Fruit fly (Drosophila melanogaster) whole organism, embryonic: Measurements from ENCODE around the gene snz.

ENCODE experiments used
- BEAF-32 ChIP-seq: fragments of 200-800 bp; sonication (Bioruptor generic); optimal IDR thresholded peaks from 3 replicates; lab custom pipeline; 2017; ENCODE audit warnings: missing biosample characterization, missing genetic modification characterization, mild to moderate bottlenecking, moderate library complexity, missing genetic modification reagents
- BtbVII ChIP-seq: fragments of 200-800 bp; sonication (Bioruptor generic); optimal IDR thresholded peaks from 3 replicates; lab custom pipeline; 2017; ENCODE audit warnings: missing biosample characterization, mild to moderate bottlenecking, missing genetic modification characterization
- CG12942 ChIP-seq: fragments of 200-800 bp; sonication (Bioruptor generic); optimal IDR thresholded peaks from 3 replicates; lab custom pipeline; 2016; ENCODE audit warnings: missing biosample characterization, missing genetic modification characterization
- CG14965 ChIP-seq: fragments of 200-800 bp; sonication (Bioruptor generic); optimal IDR thresholded peaks from 2 replicates; lab custom pipeline; 2016; ENCODE audit warnings: missing biosample characterization, missing genetic modification characterization, borderline replicate concordance
- CG16779 ChIP-seq: fragments of 200-800 bp; sonication (Bioruptor generic); IDR thresholded peaks from 2 replicates; pipeline ENCODE4 v1.3.6; 2022; ENCODE audit warnings: missing biosample characterization, missing genetic modification characterization
- CG17802 ChIP-seq: fragments of 200-800 bp; sonication (Bioruptor generic); optimal IDR thresholded peaks from 2 replicates; lab custom pipeline; 2018; ENCODE audit warnings: missing biosample characterization, mild to moderate bottlenecking, missing genetic modification characterization, moderate library complexity
- CG2202 ChIP-seq: fragments of 200-800 bp; sonication (Bioruptor generic); optimal IDR thresholded peaks from 2 replicates; lab custom pipeline; 2018; ENCODE audit warnings: missing biosample characterization, mild to moderate bottlenecking, missing genetic modification characterization
- CG30403 ChIP-seq: fragments of 200-800 bp; sonication (Bioruptor generic); optimal IDR thresholded peaks from 3 replicates; lab custom pipeline; 2016; ENCODE audit warnings: missing biosample characterization, missing genetic modification characterization
- CG33213 ChIP-seq: fragments of 200-800 bp; sonication (Bioruptor generic); optimal IDR thresholded peaks from 3 replicates; lab custom pipeline; 2016; ENCODE audit warnings: missing biosample characterization, missing genetic modification characterization
- CG4328 ChIP-seq: fragments of 200-800 bp; sonication (Bioruptor generic); optimal IDR thresholded peaks from 3 replicates; lab custom pipeline; 2017; ENCODE audit warnings: missing biosample characterization, missing genetic modification reagents, missing genetic modification characterization
- CG43689 ChIP-seq: fragments of 200-800 bp; sonication (Bioruptor generic); IDR thresholded peaks from 2 replicates; pipeline ENCODE4 v1.3.6; 2022; ENCODE audit warnings: missing biosample characterization, missing genetic modification characterization
- CG4707 ChIP-seq: fragments of 200-800 bp; sonication (Bioruptor generic); optimal IDR thresholded peaks from 2 replicates; lab custom pipeline; 2018; ENCODE audit warnings: missing biosample characterization, mild to moderate bottlenecking, missing genetic modification characterization, moderate library complexity
- CG4730 ChIP-seq: fragments of 200-800 bp; sonication (Bioruptor generic); IDR thresholded peaks from 2 replicates; pipeline ENCODE4 v1.3.6; 2022; ENCODE audit warnings: missing biosample characterization, missing genetic modification characterization
- CG7372 ChIP-seq: fragments of 200-800 bp; sonication (Bioruptor generic); IDR thresholded peaks from 2 replicates; pipeline ENCODE4 v1.3.6; 2022; ENCODE audit warnings: missing biosample characterization, missing genetic modification characterization
- CG7556 ChIP-seq: fragments of 200-800 bp; sonication (Bioruptor generic); optimal IDR thresholded peaks from 2 replicates; lab custom pipeline; 2017; ENCODE audit warnings: missing biosample characterization, mild to moderate bottlenecking, missing genetic modification characterization
- CG7928 ChIP-seq: fragments of 200-800 bp; sonication (Bioruptor generic); optimal IDR thresholded peaks from 2 replicates; lab custom pipeline; 2017; ENCODE audit warnings: missing biosample characterization, mild to moderate bottlenecking, missing genetic modification characterization
- CG8089 ChIP-seq: fragments of 200-800 bp; sonication (Bioruptor generic); optimal IDR thresholded peaks from 3 replicates; lab custom pipeline; 2016; ENCODE audit warnings: missing biosample characterization, missing genetic modification characterization
- CG9215 ChIP-seq: fragments of 200-800 bp; sonication (Bioruptor generic); IDR thresholded peaks from 2 replicates; pipeline ENCODE4 v1.3.6; 2022; ENCODE audit warnings: missing biosample characterization, missing genetic modification characterization
- Chrac-16 ChIP-seq: fragments of 200-800 bp; sonication (Bioruptor generic); optimal IDR thresholded peaks from 3 replicates; lab custom pipeline; 2016; ENCODE audit warnings: missing biosample characterization, missing genetic modification characterization
- E2f1 ChIP-seq: fragments of 200-800 bp; sonication (Bioruptor generic); IDR thresholded peaks from 2 replicates; pipeline ENCODE4 v1.3.6; 2022; ENCODE audit warnings: missing biosample characterization, missing genetic modification characterization
- Eip74EF ChIP-seq, 2 experiments: fragments of 200-800 bp in 1 of 2; fragments of >200 bp in 1 of 2; sonication (Bioruptor generic) in 1 of 2; optimal IDR thresholded peaks; 2 replicates each; lab custom pipeline; 2017 to 2019; ENCODE audit warnings: missing biosample characterization in 2 of 2, missing genetic modification characterization in 2 of 2, mild to moderate bottlenecking in 1 of 2, moderate library complexity in 1 of 2
- Elba2 ChIP-seq: fragments of 200-800 bp; sonication (Bioruptor generic); optimal IDR thresholded peaks from 3 replicates; lab custom pipeline; 2016; ENCODE audit warnings: missing biosample characterization, missing genetic modification characterization
- Gsc ChIP-seq: fragments of 200-800 bp; sonication (Bioruptor generic); IDR thresholded peaks from 2 replicates; pipeline ENCODE4 v1.3.6; 2022; ENCODE audit warnings: missing biosample characterization, missing genetic modification characterization
- HLH54F ChIP-seq: fragments of 200-800 bp; sonication (Bioruptor generic); optimal IDR thresholded peaks from 3 replicates; lab custom pipeline; 2016; ENCODE audit warnings: missing biosample characterization, missing genetic modification characterization
- Hsf ChIP-seq: fragments of 200-800 bp; sonication (Bioruptor generic); optimal IDR thresholded peaks from 3 replicates; lab custom pipeline; 2016; ENCODE audit warnings: missing biosample characterization, missing genetic modification characterization
- NC2α ChIP-seq: fragments of 200-800 bp; sonication (Bioruptor generic); optimal IDR thresholded peaks from 2 replicates; lab custom pipeline; 2016; ENCODE audit warnings: missing biosample characterization, missing genetic modification characterization
- NfI ChIP-seq: fragments of 200-800 bp; sonication (Bioruptor generic); optimal IDR thresholded peaks from 3 replicates; lab custom pipeline; 2018; ENCODE audit warnings: missing biosample characterization, mild to moderate bottlenecking, missing genetic modification characterization, moderate library complexity
- PHDP ChIP-seq: fragments of 200-800 bp; sonication (Bioruptor generic); optimal IDR thresholded peaks from 3 replicates; lab custom pipeline; 2018; ENCODE audit warnings: missing biosample characterization, mild to moderate bottlenecking, missing genetic modification characterization, moderate library complexity
- Sox100B ChIP-seq: fragments of 200-800 bp; sonication (Bioruptor generic); optimal IDR thresholded peaks from 3 replicates; lab custom pipeline; 2018; ENCODE audit warnings: missing biosample characterization, mild to moderate bottlenecking, missing genetic modification characterization
- TFAM ChIP-seq: fragments of 200-800 bp; sonication (Bioruptor generic); optimal IDR thresholded peaks from 2 replicates; lab custom pipeline; 2017; ENCODE audit warnings: missing biosample characterization, missing genetic modification characterization, inconsistent platforms
- amos ChIP-seq: fragments of 200-800 bp; sonication (Bioruptor generic); IDR thresholded peaks from 2 replicates; pipeline ENCODE4 v1.3.6; 2022; ENCODE audit warnings: missing biosample characterization, missing genetic modification characterization; ENCODE audit not compliant: partially characterized antibody
- ash1 ChIP-seq: fragments of 200-800 bp; sonication (Bioruptor generic); optimal IDR thresholded peaks from 2 replicates; lab custom pipeline; 2018; ENCODE audit warnings: missing biosample characterization, mild to moderate bottlenecking, missing genetic modification characterization
- ato ChIP-seq: fragments of 200-800 bp; sonication (Bioruptor generic); IDR thresholded peaks from 2 replicates; pipeline ENCODE4 v1.3.6; 2022; ENCODE audit warnings: missing biosample characterization, missing genetic modification characterization; ENCODE audit not compliant: partially characterized antibody
- az2 ChIP-seq: fragments of 200-800 bp; sonication (Bioruptor generic); optimal IDR thresholded peaks from 3 replicates; lab custom pipeline; 2016; ENCODE audit warnings: missing biosample characterization, missing genetic modification characterization
- chm ChIP-seq: fragments of 200-800 bp; sonication (Bioruptor generic); IDR thresholded peaks from 2 replicates; pipeline ENCODE4 v1.3.6; 2022; ENCODE audit warnings: missing biosample characterization, missing genetic modification characterization
- ci ChIP-seq: fragments of 200-800 bp; sonication (Bioruptor generic); IDR thresholded peaks from 3 replicates; pipeline ENCODE4 v1.3.6; 2022; ENCODE audit warnings: missing biosample characterization, missing genetic modification characterization
- crol ChIP-seq: fragments of 200-800 bp; sonication (Bioruptor generic); IDR thresholded peaks from 2 replicates; pipeline ENCODE4 v1.3.6; 2022; ENCODE audit warnings: missing biosample characterization, missing genetic modification characterization
- da ChIP-seq: fragments of 200-800 bp; sonication (Bioruptor generic); optimal IDR thresholded peaks from 2 replicates; lab custom pipeline; 2016; ENCODE audit warnings: missing biosample characterization, missing genetic modification characterization
- fru ChIP-seq: fragments of >200 bp; optimal IDR thresholded peaks from 2 replicates; lab custom pipeline; 2017
- nau ChIP-seq: fragments of 200-800 bp; sonication (Bioruptor generic); optimal IDR thresholded peaks from 3 replicates; lab custom pipeline; 2017; ENCODE audit warnings: missing biosample characterization, mild to moderate bottlenecking, missing genetic modification characterization, missing genetic modification reagents
- nerfin-1 ChIP-seq: fragments of 200-800 bp; sonication (Bioruptor generic); optimal IDR thresholded peaks from 3 replicates; lab custom pipeline; 2019; ENCODE audit warnings: missing biosample characterization, mild to moderate bottlenecking, missing genetic modification characterization, moderate library complexity
- nmo ChIP-seq: fragments of 200-800 bp; sonication (Bioruptor generic); optimal IDR thresholded peaks from 2 replicates; lab custom pipeline; 2018; ENCODE audit warnings: missing biosample characterization, mild to moderate bottlenecking, missing genetic modification characterization, moderate library complexity
- pb ChIP-seq: fragments of 200-800 bp; sonication (Bioruptor generic); optimal IDR thresholded peaks from 3 replicates; lab custom pipeline; 2016; ENCODE audit warnings: missing biosample characterization, missing genetic modification characterization
- pho ChIP-seq: fragments of 200-800 bp; sonication (Bioruptor generic); optimal IDR thresholded peaks from 2 replicates; lab custom pipeline; 2016; ENCODE audit warnings: missing biosample characterization, missing genetic modification characterization
- phol ChIP-seq: fragments of 200-800 bp; sonication (Bioruptor generic); optimal IDR thresholded peaks from 3 replicates; lab custom pipeline; 2018; ENCODE audit warnings: missing biosample characterization, mild to moderate bottlenecking, missing genetic modification characterization, moderate library complexity
- sna ChIP-seq: fragments of 200-800 bp; sonication (Bioruptor generic); IDR thresholded peaks from 2 replicates; pipeline ENCODE4 v1.3.6; 2022; ENCODE audit warnings: missing biosample characterization, missing genetic modification characterization; ENCODE audit not compliant: partially characterized antibody
- so ChIP-seq: fragments of 200-800 bp; sonication (Bioruptor generic); IDR thresholded peaks from 3 replicates; pipeline ENCODE4 v1.3.6; 2022; ENCODE audit warnings: missing biosample characterization, missing genetic modification characterization
- sob ChIP-seq: fragments of 200-800 bp; sonication (Bioruptor generic); IDR thresholded peaks from 2 replicates; pipeline ENCODE4 v1.3.6; 2022; ENCODE audit warnings: missing biosample characterization, missing genetic modification characterization
- toy ChIP-seq: fragments of 200-800 bp; sonication (Bioruptor generic); IDR thresholded peaks from 2 replicates; pipeline ENCODE4 v1.3.6; 2022; ENCODE audit warnings: missing biosample characterization, missing genetic modification characterization

The snz gene

DNA sequence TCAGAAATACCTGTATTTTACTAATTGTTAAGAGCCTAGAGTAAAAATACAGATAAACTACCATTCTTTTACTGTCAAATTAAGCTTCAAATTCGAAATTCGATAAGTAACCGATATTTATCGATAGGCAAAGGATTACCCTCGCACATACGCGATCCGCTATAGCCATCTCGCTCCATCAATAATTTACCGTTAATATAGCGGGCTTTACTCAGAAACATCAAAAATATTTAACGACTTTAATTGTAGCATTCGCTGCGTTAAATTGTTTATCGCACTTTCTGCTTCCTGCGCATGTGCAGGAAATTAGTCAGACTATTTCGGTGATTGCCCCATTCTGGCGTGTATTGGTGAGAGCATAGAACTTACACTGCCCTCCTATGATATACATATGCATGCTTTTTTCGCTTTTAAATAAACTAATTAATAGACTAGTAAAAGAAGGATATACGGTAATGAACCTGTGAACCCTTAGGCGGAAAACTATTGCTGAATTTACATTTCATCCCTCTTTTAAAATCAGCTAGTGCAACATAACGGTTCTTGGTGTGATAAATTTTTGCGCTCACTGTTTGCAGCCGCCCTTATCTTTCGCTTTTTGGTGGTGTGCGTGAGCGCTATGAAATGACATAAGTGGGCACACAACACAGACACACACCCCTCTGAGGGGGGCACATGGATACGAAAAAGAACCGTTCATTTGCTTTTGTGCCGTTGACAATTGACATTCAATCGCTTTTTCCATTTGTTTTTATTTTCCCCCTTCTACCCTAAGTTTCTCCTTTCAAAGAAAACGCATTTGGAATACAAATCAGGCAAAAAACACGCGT is 3.4 kb upstream of the snz start, which contains the start of the genes dpr14 and spidey (continued):
- peak; percentile 86 for TF ChIP-seq nerfin-1 (tag; lab: Kevin White, UChicago)
- TF ChIP-seq Chrac-16 (GFP tag; lab: Kevin White, UChicago) = peak; percentile 81
- peak; percentile 88 for TF ChIP-seq Hsf (GFP tag; lab: Kevin White, UChicago)
- peak; percentile 89 for TF ChIP-seq CG7372
- peak; percentile 90 for TF ChIP-seq CG7556
- no peak for TF ChIP-seq fru (lab: Kevin White, UChicago)
- TF ChIP-seq BEAF-32 = peak; percentile 50
- TF ChIP-seq CG16779 = peak; percentile 81
- peak; percentile 66 for TF ChIP-seq CG17802 (tag; lab: Kevin White, UChicago)
- TF ChIP-seq Elba2 (GFP tag; lab: Kevin White, UChicago) = no peak
- peak; percentile 62 for TF ChIP-seq CG4707 (GFP tag; lab: Kevin White, UChicago)
- peak; percentile 86 for TF ChIP-seq phol
- TF ChIP-seq so (GFP tag; lab: Robert Waterston, UW) = peak; percentile 89
- TF ChIP-seq NfI (GFP tag; lab: Kevin White, UChicago) = peak; percentile 91
- peak; percentile 94 for TF ChIP-seq ci (GFP tag; lab: Robert Waterston, UW)
- no peak for TF ChIP-seq ato (GFP tag; lab: Robert Waterston, UW)
- peak; percentile 86 for TF ChIP-seq Sox100B (GFP tag; lab: Kevin White, UChicago)
- peak in 1 of 2 experiments; percentile 84 for TF ChIP-seq Eip74EF (GFP tag; optimal IDR thresholded peaks at IDR 0.05; lab: Kevin White, UChicago)
- TF ChIP-seq az2 = peak; percentile 86
- TF ChIP-seq TFAM (GFP tag; lab: Kevin White, UChicago) = peak; percentile 50
- peak; percentile 22; the same call in 1 of the 2 replicates for TF ChIP-seq amos (GFP tag; lab: Robert Waterston, UW)
- TF ChIP-seq CG4730 (GFP tag; lab: Robert Waterston, UW) = peak; percentile 76
- TF ChIP-seq chm (GFP tag; lab: Robert Waterston, UW) = peak; percentile 75
- TF ChIP-seq ash1 = no peak
- peak; percentile 88 for TF ChIP-seq CG30403
- peak; percentile 93 for TF ChIP-seq PHDP (tag; lab: Kevin White, UChicago)
- TF ChIP-seq CG33213 (GFP tag; lab: Kevin White, UChicago) = peak; percentile 80
- peak; percentile 78 for TF ChIP-seq toy (GFP tag; lab: Robert Waterston, UW)
- peak; percentile 92 for TF ChIP-seq sob (GFP tag; lab: Robert Waterston, UW)
- TF ChIP-seq CG8089 (GFP tag; lab: Kevin White, UChicago) = peak; percentile 75
- peak; percentile 36 for TF ChIP-seq CG14965 (GFP tag; lab: Kevin White, UChicago)
- TF ChIP-seq CG4328 = peak; percentile 87
- peak; percentile 55 for TF ChIP-seq CG7928 (GFP tag; lab: Kevin White, UChicago)
- TF ChIP-seq crol = peak; percentile 89
- TF ChIP-seq Gsc (GFP tag; lab: Robert Waterston, UW) = peak; percentile 62
- peak; percentile 79 for TF ChIP-seq NC2α (GFP tag; lab: Kevin White, UChicago)
- peak; percentile 22 for TF ChIP-seq pb (GFP tag; lab: Kevin White, UChicago)
- TF ChIP-seq nau (GFP tag; lab: Kevin White, UChicago) = peak; percentile 87
- peak; percentile 91 for TF ChIP-seq E2f1 (GFP tag; lab: Robert Waterston, UW)
- peak; percentile 86 for TF ChIP-seq pho (GFP tag; lab: Kevin White, UChicago)
- TF ChIP-seq nmo = peak; percentile 93
- TF ChIP-seq CG43689 = peak; percentile 46; the same call in 1 of the 2 replicates
- peak; percentile 86 for TF ChIP-seq CG9215 (GFP tag; lab: Robert Waterston, UW)
- peak; percentile 92 for TF ChIP-seq HLH54F (GFP tag; lab: Kevin White, UChicago)
- peak; percentile 63 for TF ChIP-seq da (GFP tag; lab: Kevin White, UChicago)
- peak; percentile 35; the same call in 1 of the 2 replicates for TF ChIP-seq sna (GFP tag; lab: Robert Waterston, UW)
- peak; percentile 75 for TF ChIP-seq CG2202
- TF ChIP-seq BtbVII (GFP tag; lab: Kevin White, UChicago) = peak; percentile 91
- TF ChIP-seq CG12942 (GFP tag; lab: Kevin White, UChicago) = peak; percentile 74
